Worm (Caenorhabditis elegans) whole organism, L4 larva: ENCODE results near the gene F54E12.2.

Source experiments
- Y48G9A.11 ChIP-seq: fragments of 200-800 bp; sonication (Bioruptor generic); IDR thresholded peaks from 2 replicates; pipeline ENCODE4 v1.3.6; 2022; ENCODE audit warnings: missing genetic modification reagents, missing genetic modification characterization, missing compliant biosample characterization
- arid-1 ChIP-seq: fragments of 200-800 bp; sonication (Bioruptor generic); conservative IDR thresholded peaks from 2 replicates; pipeline ENCODE4 v1.3.6; 2022; ENCODE audit warnings: missing genetic modification reagents, missing genetic modification characterization, missing compliant biosample characterization
- ceh-62 ChIP-seq: sonication (generic microtip); optimal IDR thresholded peaks from 2 replicates; lab custom pipeline; 2017; ENCODE audit warnings: missing biosample characterization, missing genetic modification characterization
- fos-1 ChIP-seq: fragments of 150-350 bp; optimal IDR thresholded peaks from 2 replicates; lab custom pipeline; 2014; ENCODE audit warnings: missing biosample characterization, missing genetic modification characterization
- jun-1 ChIP-seq: fragments of 150-350 bp; optimal IDR thresholded peaks from 2 replicates; lab custom pipeline; 2014; ENCODE audit warnings: missing biosample characterization, missing genetic modification reagents, missing genetic modification characterization
- lin-39 ChIP-seq: fragments of 150-350 bp; optimal IDR thresholded peaks from 2 replicates; lab custom pipeline; 2014; ENCODE audit warnings: missing biosample characterization, missing genetic modification reagents, missing genetic modification characterization
- lsy-2 ChIP-seq, 2 experiments: fragments of 150-350 bp in 1 of 2; sonication (generic microtip) in 1 of 2; optimal IDR thresholded peaks; 2 replicates each; lab custom pipeline; 2014 to 2017; ENCODE audit warnings: missing biosample characterization in 2 of 2, missing genetic modification characterization in 2 of 2
- nhr-10 ChIP-seq: fragments of 150-350 bp; optimal IDR thresholded peaks from 2 replicates; lab custom pipeline; 2014; ENCODE audit warnings: missing biosample characterization, missing genetic modification characterization
- nhr-111 ChIP-seq: fragments of 200-800 bp; sonication (Bioruptor generic); optimal IDR thresholded peaks from 2 replicates; lab custom pipeline; 2018; ENCODE audit warnings: mild to moderate bottlenecking, missing genetic modification characterization, missing compliant biosample characterization
- nhr-28 ChIP-seq: fragments of 150-350 bp; optimal IDR thresholded peaks from 2 replicates; lab custom pipeline; 2014; ENCODE audit warnings: missing biosample characterization, missing genetic modification characterization
- snpc-4 ChIP-seq: fragments of 150-350 bp; optimal IDR thresholded peaks from 2 replicates; lab custom pipeline; 2014; ENCODE audit warnings: missing biosample characterization, missing genetic modification characterization
- ztf-11 ChIP-seq: fragments of 150-350 bp; optimal IDR thresholded peaks from 2 replicates; lab custom pipeline; 2014; ENCODE audit warnings: missing biosample characterization, missing genetic modification characterization

DNA sequence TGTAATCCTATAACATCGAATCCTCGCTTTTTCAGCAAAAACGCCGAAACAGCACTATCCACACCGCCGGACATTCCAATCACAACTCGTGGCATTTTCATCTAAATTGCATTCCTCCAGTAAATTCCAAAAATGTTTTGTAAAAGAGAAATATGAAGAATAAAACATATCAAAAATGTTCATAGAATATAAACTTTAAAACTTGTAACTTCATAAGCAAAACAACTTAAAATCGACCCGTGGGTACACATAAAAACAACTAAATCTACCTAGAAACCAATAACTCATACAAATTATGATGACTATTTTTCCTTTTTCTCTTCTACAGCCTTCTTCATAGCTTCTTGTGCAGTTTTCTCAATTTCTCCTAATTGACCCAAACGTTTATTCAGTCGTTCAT lies 40.2 kb downstream of the F54E12.2 start, which contains the start of gene mttu-1:
- TF ChIP-seq nhr-10 (tag; lab: Kevin White, UChicago) (no peak), arid-1 (no peak), fos-1 (tag; lab: Kevin White, UChicago) (no peak), jun-1 (tag; lab: Kevin White, UChicago) (no peak), snpc-4 (no peak), nhr-28 (tag; lab: Kevin White, UChicago) (no peak), Y48G9A.11 (GFP tag; lab: Robert Waterston, UW) (no peak), lsy-2 (tag; optimal IDR thresholded peaks at IDR 0.05; lab: Kevin White, UChicago) (no peak), lin-39 (tag; lab: Kevin White, UChicago) (no peak), ceh-62 (tag; lab: Kevin White, UChicago) (no peak), ztf-11 (tag; lab: Kevin White, UChicago) (no peak), nhr-111 (GFP tag; lab: Kevin White, UChicago) (no peak)
